Worm (Caenorhabditis elegans): ENCODE data around the gene let-60.

- TF ChIP-seq T22C8.4 (GFP tag; IDR thresholded peaks at IDR 0.05) (no peak), tab-1 (GFP tag; IDR thresholded peaks at IDR 0.05) (no peak), med-1 (GFP tag; optimal IDR thresholded peaks at IDR 0.05; ENCODE audit: insufficient read depth) (no peak), flt-1 (GFP tag; IDR thresholded peaks at IDR 0.05) (no peak), klf-2 (GFP tag; conservative IDR thresholded peaks at IDR 0.05) (no peak)
These were observed 22.4 kb upstream of the let-60 start for ce11 chrIV:11713289-11713688.
